Fruit fly (Drosophila melanogaster): ENCODE results near the gene CG6495.

- TF ChIP-seq insv (optimal IDR thresholded peaks at IDR 0.05) = no peak
- no peak for TF ChIP-seq ttk (optimal IDR thresholded peaks at IDR 0.05)
- TF ChIP-seq h (optimal IDR thresholded peaks at IDR 0.05) = no peak
- TF ChIP-seq Myc (optimal IDR thresholded peaks at IDR 0.05) = no peak
Observed at dm6 chr2L:10752668-10753067, 8.2 kb upstream of the CG6495 start.

All from Kc167 (cell line).